Fruit fly (Drosophila melanogaster): ENCODE results near the gene Qtzl.
A peak's percentile ranks its signal among the peaks of the same experiment; 100 is the strongest.

Qtzl gene

dm6 chr2L:12007331-12007791 lies 11.8 kb downstream of the Qtzl start (continued):
- no peak for TF ChIP-seq CG9932 (GFP tag; IDR thresholded peaks at IDR 0.05)
- no peak for TF ChIP-seq CG11695 (GFP tag; IDR thresholded peaks at IDR 0.05)
- no peak for TF ChIP-seq CG4820 (GFP tag; optimal IDR thresholded peaks at IDR 0.05)
- no peak for TF ChIP-seq Meics (GFP tag; optimal IDR thresholded peaks at IDR 0.05)
- no peak for TF ChIP-seq CG7372 (GFP tag; IDR thresholded peaks at IDR 0.05)
- peak; percentile 79 for TF ChIP-seq gcm (GFP tag; optimal IDR thresholded peaks at IDR 0.05)
- peak; percentile 66 for TF ChIP-seq Hand (GFP tag; optimal IDR thresholded peaks at IDR 0.05)
- no peak for TF ChIP-seq cad (GFP tag; optimal IDR thresholded peaks at IDR 0.05)
- TF ChIP-seq nom (GFP tag; optimal IDR thresholded peaks at IDR 0.05): peak; percentile 95
- peak; percentile 5 for TF ChIP-seq Antp (GFP tag; optimal IDR thresholded peaks at IDR 0.05)
- TF ChIP-seq Atf6 (GFP tag; IDR thresholded peaks at IDR 0.05): no peak
- TF ChIP-seq eve (GFP tag; optimal IDR thresholded peaks at IDR 0.05): no peak
- no peak for TF ChIP-seq gce (GFP tag; IDR thresholded peaks at IDR 0.05)
- no peak for TF ChIP-seq peb (GFP tag; IDR thresholded peaks at IDR 0.05)
- TF ChIP-seq pzg (GFP tag; optimal IDR thresholded peaks at IDR 0.05): peak; percentile 37
- TF ChIP-seq tll (GFP tag; optimal IDR thresholded peaks at IDR 0.05): peak in 1 of 2 experiments; percentile 92
- no peak for TF ChIP-seq inv (GFP tag; IDR thresholded peaks at IDR 0.05; ENCODE audit: partially characterized antibody)
- TF ChIP-seq HmgD (GFP tag; optimal IDR thresholded peaks at IDR 0.05): peak; percentile 98
- peak; percentile 100 for TF ChIP-seq Lhr (GFP tag; optimal IDR thresholded peaks at IDR 0.05)
- TF ChIP-seq Jarid2 (GFP tag; optimal IDR thresholded peaks at IDR 0.05): peak; percentile 50
- TF ChIP-seq CG7928 (GFP tag; optimal IDR thresholded peaks at IDR 0.05): peak; percentile 36
- TF ChIP-seq MESR4 (GFP tag; optimal IDR thresholded peaks at IDR 0.05): peak; percentile 32
- TF ChIP-seq ac (GFP tag; optimal IDR thresholded peaks at IDR 0.05): peak; percentile 81
- TF ChIP-seq CG33213 (GFP tag; optimal IDR thresholded peaks at IDR 0.05): peak; percentile 91
- TF ChIP-seq sc (optimal IDR thresholded peaks at IDR 0.05): no peak
- peak; percentile 17 for TF ChIP-seq sc (GFP tag; optimal IDR thresholded peaks at IDR 0.05)
- no peak for TF ChIP-seq luna (GFP tag; optimal IDR thresholded peaks at IDR 0.05)
- no peak for TF ChIP-seq trh (GFP tag; optimal IDR thresholded peaks at IDR 0.05)
- no peak for TF ChIP-seq bab2 (GFP tag; optimal IDR thresholded peaks at IDR 0.05)
- TF ChIP-seq Dfd (GFP tag; optimal IDR thresholded peaks at IDR 0.05): no peak
- peak; percentile 62 for TF ChIP-seq fd64A (GFP tag; optimal IDR thresholded peaks at IDR 0.05)
- TF ChIP-seq lbe (GFP tag; optimal IDR thresholded peaks at IDR 0.05): no peak
- TF ChIP-seq gcm2 (GFP tag; optimal IDR thresholded peaks at IDR 0.05): peak; percentile 43
- peak; percentile 84 for TF ChIP-seq CG7987 (GFP tag; optimal IDR thresholded peaks at IDR 0.05)
- peak; percentile 11 for TF ChIP-seq CG15696 (tag; optimal IDR thresholded peaks at IDR 0.05)
- peak; percentile 59 for TF ChIP-seq CG8388 (GFP tag; optimal IDR thresholded peaks at IDR 0.05)
- peak; percentile 56 for TF ChIP-seq CG4328 (GFP tag; optimal IDR thresholded peaks at IDR 0.05)
- TF ChIP-seq dan (GFP tag; IDR thresholded peaks at IDR 0.05): no peak
- peak; percentile 0 for TF ChIP-seq Ets97D (GFP tag; optimal IDR thresholded peaks at IDR 0.05)
- no peak for TF ChIP-seq prd (optimal IDR thresholded peaks at IDR 0.05)
- no peak for TF ChIP-seq prd (GFP tag; IDR thresholded peaks at IDR 0.05)
- peak; percentile 50 for TF ChIP-seq CG10979 (tag; optimal IDR thresholded peaks at IDR 0.05)
- no peak for TF ChIP-seq Tbp (GFP tag; optimal IDR thresholded peaks at IDR 0.05)
- no peak for TF ChIP-seq hb (GFP tag; IDR thresholded peaks at IDR 0.05; ENCODE audit: partially characterized antibody)
- peak; percentile 5 for TF ChIP-seq pum (GFP tag; optimal IDR thresholded peaks at IDR 0.05)
- TF ChIP-seq CG4424 (GFP tag; optimal IDR thresholded peaks at IDR 0.05): no peak
- TF ChIP-seq disco-r (GFP tag; optimal IDR thresholded peaks at IDR 0.05): peak; percentile 50
- peak; percentile 50 for TF ChIP-seq fd102C (GFP tag; optimal IDR thresholded peaks at IDR 0.05)
- TF ChIP-seq CG8281 (tag; optimal IDR thresholded peaks at IDR 0.05): no peak
- no peak for TF ChIP-seq ham (GFP tag; IDR thresholded peaks at IDR 0.05)
- peak; percentile 90 for TF ChIP-seq CG18262 (tag; optimal IDR thresholded peaks at IDR 0.05)
- no peak for TF ChIP-seq Chrac-16 (GFP tag; optimal IDR thresholded peaks at IDR 0.05)

Data from whole organism, embryonic.